Worm (Caenorhabditis elegans): ENCODE measurements around the gene lin-48.

ce11 chrIII:3782853-3783252 is 37.6 kb downstream of the lin-48 start:
- TF ChIP-seq ztf-29 (GFP tag; IDR thresholded peaks at IDR 0.05) (no peak), klf-2 (GFP tag; conservative IDR thresholded peaks at IDR 0.05) (no peak), flt-1 (GFP tag; IDR thresholded peaks at IDR 0.05) (no peak), ztf-23 (GFP tag; IDR thresholded peaks at IDR 0.05) (no peak), T22C8.4 (GFP tag; IDR thresholded peaks at IDR 0.05) (no peak), ref-1 (GFP tag; conservative IDR thresholded peaks at IDR 0.05) (no peak), med-1 (GFP tag; optimal IDR thresholded peaks at IDR 0.05; ENCODE audit: insufficient read depth) (no peak)

All from whole organism, midembryonic.